Worm (Caenorhabditis elegans) whole organism, late embryonic: ENCODE data around the gene F39G3.5.

Experiments
- C08G9.2 ChIP-seq: sonication (generic microtip); optimal IDR thresholded peaks from 2 replicates; lab custom pipeline; 2016; ENCODE audit warnings: mild to moderate bottlenecking, missing genetic modification characterization, moderate library complexity, missing compliant biosample characterization
- C38D4.7 ChIP-seq: fragments of 200-800 bp; sonication (Bioruptor generic); optimal IDR thresholded peaks from 2 replicates; lab custom pipeline; 2018; ENCODE audit warnings: mild to moderate bottlenecking, missing genetic modification characterization, moderate library complexity, missing compliant biosample characterization
- F13H6.1 ChIP-seq: sonication (generic microtip); optimal IDR thresholded peaks from 2 replicates; lab custom pipeline; 2016; ENCODE audit warnings: missing genetic modification characterization, missing compliant biosample characterization
- K02D7.2 ChIP-seq: sonication (generic microtip); optimal IDR thresholded peaks from 2 replicates; lab custom pipeline; 2017; ENCODE audit warnings: mild to moderate bottlenecking, missing genetic modification characterization, missing compliant biosample characterization
- K09A11.1 ChIP-seq: sonication (generic microtip); optimal IDR thresholded peaks from 2 replicates; lab custom pipeline; 2017; ENCODE audit warnings: antibody characterized with exemption, mild to moderate bottlenecking, missing genetic modification characterization, missing compliant biosample characterization; ENCODE audit not compliant: insufficient read depth
- Y22D7AL.16 ChIP-seq: sonication (generic microtip); optimal IDR thresholded peaks from 2 replicates; lab custom pipeline; 2016; ENCODE audit warnings: missing genetic modification characterization, missing compliant biosample characterization
- ceh-14 ChIP-seq: sonication (generic microtip); optimal IDR thresholded peaks from 2 replicates; lab custom pipeline; 2016; ENCODE audit warnings: missing genotype, missing genetic modification characterization, missing compliant biosample characterization
- ceh-18 ChIP-seq: sonication (generic microtip); optimal IDR thresholded peaks from 2 replicates; lab custom pipeline; 2016; ENCODE audit warnings: missing genetic modification characterization, missing compliant biosample characterization
- ceh-19 ChIP-seq: fragments of 200-800 bp; sonication (Bioruptor generic); optimal IDR thresholded peaks from 2 replicates; lab custom pipeline; 2018; ENCODE audit warnings: mild to moderate bottlenecking, missing genetic modification characterization, missing compliant biosample characterization
- ceh-2 ChIP-seq: sonication (generic microtip); optimal IDR thresholded peaks from 2 replicates; lab custom pipeline; 2016; ENCODE audit warnings: missing genotype, missing genetic modification characterization, missing compliant biosample characterization
- ceh-22 ChIP-seq: sonication (generic microtip); optimal IDR thresholded peaks from 2 replicates; lab custom pipeline; 2017; ENCODE audit warnings: missing biosample characterization, missing genetic modification characterization
- ceh-24 ChIP-seq: sonication (generic microtip); optimal IDR thresholded peaks from 2 replicates; lab custom pipeline; 2016; ENCODE audit warnings: mild to moderate bottlenecking, missing genetic modification characterization, missing compliant biosample characterization
- ceh-30 ChIP-seq: fragments of 150-350 bp; optimal IDR thresholded peaks from 2 replicates; lab custom pipeline; 2014; ENCODE audit warnings: missing biosample characterization, missing genetic modification characterization
- ceh-34 ChIP-seq: sonication (generic microtip); optimal IDR thresholded peaks from 2 replicates; lab custom pipeline; 2016; ENCODE audit warnings: mild to moderate bottlenecking, missing genetic modification characterization, missing compliant biosample characterization
- ceh-45 ChIP-seq: fragments of 200-800 bp; sonication (Bioruptor generic); IDR thresholded peaks from 2 replicates; pipeline ENCODE4 v1.3.6; 2022; ENCODE audit warnings: missing genetic modification reagents, missing genetic modification characterization, missing compliant biosample characterization
- ceh-6 ChIP-seq: fragments of 200-800 bp; sonication (Bioruptor generic); optimal IDR thresholded peaks from 2 replicates; lab custom pipeline; 2018; ENCODE audit warnings: mild to moderate bottlenecking, missing genetic modification characterization, missing compliant biosample characterization
- ceh-9 ChIP-seq: sonication (generic microtip); optimal IDR thresholded peaks from 2 replicates; lab custom pipeline; 2016; ENCODE audit warnings: mild to moderate bottlenecking, missing genetic modification characterization, inconsistent platforms, missing compliant biosample characterization
- dmd-4 ChIP-seq: sonication (generic microtip); optimal IDR thresholded peaks from 2 replicates; lab custom pipeline; 2016; ENCODE audit warnings: borderline replicate concordance, missing genetic modification characterization, missing compliant biosample characterization
- dve-1 ChIP-seq: sonication (generic microtip); optimal IDR thresholded peaks from 2 replicates; lab custom pipeline; 2017; ENCODE audit warnings: antibody characterized with exemption, mild to moderate bottlenecking, missing genetic modification characterization, missing compliant biosample characterization
- elt-2 ChIP-seq: sonication (generic microtip); optimal IDR thresholded peaks from 2 replicates; lab custom pipeline; 2016; ENCODE audit warnings: missing genetic modification reagents, missing genetic modification characterization, missing compliant biosample characterization
- eyg-1 ChIP-seq: sonication (generic microtip); optimal IDR thresholded peaks from 2 replicates; lab custom pipeline; 2016; ENCODE audit warnings: missing genotype, missing genetic modification characterization, missing compliant biosample characterization
- fkh-6 ChIP-seq: sonication (generic microtip); optimal IDR thresholded peaks from 2 replicates; lab custom pipeline; 2016; ENCODE audit warnings: missing genetic modification characterization, missing compliant biosample characterization
- hlh-15 ChIP-seq: sonication (generic microtip); optimal IDR thresholded peaks from 2 replicates; lab custom pipeline; 2016; ENCODE audit warnings: missing genetic modification characterization, missing compliant biosample characterization
- hlh-8 ChIP-seq: sonication (generic microtip); optimal IDR thresholded peaks from 2 replicates; lab custom pipeline; 2016; ENCODE audit warnings: missing genotype, missing genetic modification characterization, missing compliant biosample characterization
- lin-11 ChIP-seq: fragments of 200-800 bp; sonication (Bioruptor generic); optimal IDR thresholded peaks from 2 replicates; lab custom pipeline; 2018; ENCODE audit warnings: mild to moderate bottlenecking, missing genetic modification characterization, missing compliant biosample characterization
- madf-2 ChIP-seq: sonication (generic microtip); optimal IDR thresholded peaks from 2 replicates; lab custom pipeline; 2017; ENCODE audit warnings: missing genetic modification characterization, missing compliant biosample characterization
- mec-3 ChIP-seq: sonication (generic microtip); optimal IDR thresholded peaks from 2 replicates; lab custom pipeline; 2016; ENCODE audit warnings: borderline replicate concordance, missing genetic modification characterization, missing compliant biosample characterization
- nfya-1 ChIP-seq: sonication (generic microtip); optimal IDR thresholded peaks from 2 replicates; lab custom pipeline; 2017; ENCODE audit warnings: missing genetic modification characterization, mild to moderate bottlenecking, missing compliant biosample characterization, antibody characterized with exemption, moderate library complexity
- nhr-11 ChIP-seq: fragments of 150-350 bp; optimal IDR thresholded peaks from 2 replicates; lab custom pipeline; 2014; ENCODE audit warnings: missing biosample characterization, missing genetic modification characterization
- npax-4 ChIP-seq: sonication (generic microtip); optimal IDR thresholded peaks from 2 replicates; lab custom pipeline; 2016; ENCODE audit warnings: missing genetic modification characterization, missing compliant biosample characterization
- odd-2 ChIP-seq: sonication (generic microtip); optimal IDR thresholded peaks from 2 replicates; lab custom pipeline; 2017; ENCODE audit warnings: antibody characterized with exemption, mild to moderate bottlenecking, missing genetic modification characterization, missing compliant biosample characterization
- pat-9 ChIP-seq: fragments of 200-800 bp; sonication (Bioruptor generic); optimal IDR thresholded peaks from 2 replicates; lab custom pipeline; 2018; ENCODE audit warnings: mild to moderate bottlenecking, missing genetic modification characterization, moderate library complexity, missing compliant biosample characterization
- pax-1 ChIP-seq: fragments of 150-350 bp; optimal IDR thresholded peaks from 2 replicates; lab custom pipeline; 2014; ENCODE audit warnings: missing biosample characterization, missing genetic modification characterization
- pha-2 ChIP-seq: sonication (generic microtip); optimal IDR thresholded peaks from 2 replicates; lab custom pipeline; 2017; ENCODE audit warnings: mild to moderate bottlenecking, missing genetic modification characterization, missing compliant biosample characterization
- pha-4 ChIP-seq: fragments of 150-350 bp; optimal IDR thresholded peaks from 2 replicates; lab custom pipeline; 2018; ENCODE audit warnings: missing biosample characterization, missing genetic modification reagents, missing genetic modification characterization
- pqm-1 ChIP-seq: sonication (generic microtip); optimal IDR thresholded peaks from 2 replicates; lab custom pipeline; 2016; ENCODE audit warnings: missing genetic modification characterization, missing compliant biosample characterization
- pros-1 ChIP-seq: fragments of 150-350 bp; optimal IDR thresholded peaks from 2 replicates; lab custom pipeline; 2014; ENCODE audit warnings: missing biosample characterization, missing genetic modification reagents, missing genetic modification characterization
- ref-2 ChIP-seq: sonication (generic microtip); optimal IDR thresholded peaks from 2 replicates; lab custom pipeline; 2016; ENCODE audit warnings: missing genetic modification characterization, missing compliant biosample characterization
- sdc-2 ChIP-seq: sonication (generic microtip); optimal IDR thresholded peaks from 2 replicates; lab custom pipeline; 2016; ENCODE audit warnings: missing genotype, missing genetic modification characterization, missing compliant biosample characterization
- sox-2 ChIP-seq: fragments of 200-800 bp; sonication (Bioruptor generic); IDR thresholded peaks from 2 replicates; pipeline ENCODE4 v1.3.6; 2022; ENCODE audit warnings: missing genetic modification reagents, missing genetic modification characterization, missing compliant biosample characterization
- sox-4 ChIP-seq: sonication (generic microtip); optimal IDR thresholded peaks from 2 replicates; lab custom pipeline; 2017; ENCODE audit warnings: mild to moderate bottlenecking, missing genetic modification characterization, inconsistent platforms, missing compliant biosample characterization
- tbx-2 ChIP-seq: sonication (generic microtip); optimal IDR thresholded peaks from 2 replicates; lab custom pipeline; 2016; ENCODE audit warnings: missing genetic modification characterization, missing compliant biosample characterization
- tbx-7 ChIP-seq: sonication (generic microtip); optimal IDR thresholded peaks from 2 replicates; lab custom pipeline; 2016; ENCODE audit warnings: missing genotype, missing genetic modification characterization, missing compliant biosample characterization
- ttx-3 ChIP-seq: sonication (generic microtip); optimal IDR thresholded peaks from 2 replicates; lab custom pipeline; 2016; ENCODE audit warnings: missing genetic modification reagents, missing genetic modification characterization, missing compliant biosample characterization
- unc-3 ChIP-seq, 2 experiments: fragments of 200-800 bp in 1 of 2; sonication (Bioruptor generic) in 1 of 2; sonication (generic microtip) in 1 of 2; conservative IDR thresholded peaks in 1 of 2; optimal IDR thresholded peaks in 1 of 2; 2 replicates each; pipeline versions ENCODE4 v1.3.6 to Lab custom; 2016 to 2022; ENCODE audit warnings: missing compliant biosample characterization in 2 of 2, missing genetic modification characterization in 2 of 2, missing genetic modification reagents in 1 of 2
- unc-42 ChIP-seq: sonication (generic microtip); optimal IDR thresholded peaks from 2 replicates; lab custom pipeline; 2016; ENCODE audit warnings: missing genotype, missing genetic modification characterization, missing compliant biosample characterization
- zip-5 ChIP-seq: sonication (generic microtip); optimal IDR thresholded peaks from 2 replicates; lab custom pipeline; 2016; ENCODE audit warnings: missing genetic modification characterization, missing compliant biosample characterization

F39G3.5 gene

ce11 chrV:4730075-4730474 is 7.7 kb downstream of the F39G3.5 start, which contains the start of gene tig-2:
Gene tig-2 (minus strand): TSS chrV:4730161.
- peak; percentile 8 for TF ChIP-seq tbx-2 (tag; lab: Kevin White, UChicago)
- TF ChIP-seq ceh-45 (GFP tag; lab: Robert Waterston, UW), result no peak
- TF ChIP-seq nfya-1, result peak; percentile 23
- TF ChIP-seq ceh-18 (tag; lab: Kevin White, UChicago), result peak; percentile 48

- peak; percentile 91 for TF ChIP-seq ttx-3 (tag; lab: Kevin White, UChicago)
- peak; percentile 88 for TF ChIP-seq sox-4 (tag; lab: Kevin White, UChicago)
- peak; percentile 89 for TF ChIP-seq hlh-8 (tag; lab: Kevin White, UChicago)
- peak; percentile 68 for TF ChIP-seq ceh-45 (GFP tag; lab: Robert Waterston, UW)
- TF ChIP-seq unc-3 (GFP tag; conservative IDR thresholded peaks at IDR 0.05; lab: Robert Waterston, UW), result no peak; the same call in 1 of the 2 replicates
- peak; percentile 87 for TF ChIP-seq unc-3 (tag; optimal IDR thresholded peaks at IDR 0.05; lab: Kevin White, UChicago)
- TF ChIP-seq pha-2 (tag; lab: Kevin White, UChicago), result peak; percentile 88
- TF ChIP-seq F13H6.1 (tag; lab: Kevin White, UChicago), result peak; percentile 74
- TF ChIP-seq sdc-2 (tag; lab: Kevin White, UChicago), result peak; percentile 67
- peak; percentile 88 for TF ChIP-seq ceh-19 (GFP tag; lab: Kevin White, UChicago)
- peak; percentile 58 for TF ChIP-seq ceh-18 (tag; lab: Kevin White, UChicago)
- TF ChIP-seq unc-42 (tag; lab: Kevin White, UChicago), result peak; percentile 92
- peak; percentile 78 for TF ChIP-seq lin-11 (tag; lab: Kevin White, UChicago)
- TF ChIP-seq dmd-4, result peak; percentile 70
- peak; percentile 86 for TF ChIP-seq ceh-34 (tag; lab: Kevin White, UChicago)
- peak; percentile 91 for TF ChIP-seq ceh-2 (tag; lab: Kevin White, UChicago)
- peak; percentile 71 for TF ChIP-seq ref-2 (tag; lab: Kevin White, UChicago)
- peak; percentile 54 for TF ChIP-seq Y22D7AL.16 (tag; lab: Kevin White, UChicago)
- peak; percentile 89 for TF ChIP-seq nfya-1
- TF ChIP-seq zip-5 (tag; lab: Kevin White, UChicago), result peak; percentile 86
- TF ChIP-seq elt-2, result peak; percentile 95
- peak; percentile 83 for TF ChIP-seq C38D4.7 (GFP tag; lab: Kevin White, UChicago)
- no peak for TF ChIP-seq pha-4 (tag; lab: Kevin White, UChicago)
- TF ChIP-seq tbx-2 (tag; lab: Kevin White, UChicago), result peak; percentile 89
- peak; percentile 26 for TF ChIP-seq ceh-30 (tag; lab: Kevin White, UChicago)
- TF ChIP-seq pat-9, result peak; percentile 55
- TF ChIP-seq hlh-15 (tag; lab: Kevin White, UChicago), result peak; percentile 79
- peak; percentile 80 for TF ChIP-seq K09A11.1 (tag; lab: Kevin White, UChicago)
- peak; percentile 63 for TF ChIP-seq ceh-6 (GFP tag; lab: Kevin White, UChicago)
- no peak for TF ChIP-seq pros-1 (tag; lab: Kevin White, UChicago)
- TF ChIP-seq dve-1, result no peak
- peak; percentile 86 for TF ChIP-seq madf-2 (tag; lab: Kevin White, UChicago)
- peak; percentile 54 for TF ChIP-seq tbx-7
- TF ChIP-seq K02D7.2, result peak; percentile 83
- TF ChIP-seq ceh-22, result no peak
- TF ChIP-seq ceh-9 (tag; lab: Kevin White, UChicago), result no peak
- TF ChIP-seq eyg-1 (tag; lab: Kevin White, UChicago), result peak; percentile 75
- peak; percentile 80 for TF ChIP-seq npax-4 (tag; lab: Kevin White, UChicago)
- TF ChIP-seq sox-2 (GFP tag; lab: Robert Waterston, UW), result peak; percentile 82
- TF ChIP-seq ceh-14 (tag; lab: Kevin White, UChicago), result peak; percentile 97
- peak; percentile 65 for TF ChIP-seq ceh-24 (tag; lab: Kevin White, UChicago)
- peak; percentile 90 for TF ChIP-seq odd-2 (tag; lab: Kevin White, UChicago)
- peak; percentile 83 for TF ChIP-seq fkh-6 (tag; lab: Kevin White, UChicago)
- TF ChIP-seq pqm-1 (tag; lab: Kevin White, UChicago), result no peak
- TF ChIP-seq C08G9.2 (tag; lab: Kevin White, UChicago), result peak; percentile 68
- peak; percentile 25 for TF ChIP-seq pax-1 (tag; lab: Kevin White, UChicago)
- no peak for TF ChIP-seq nhr-11
- no peak for TF ChIP-seq mec-3
Observed at ce11 chrV:4731154-4731961, 8.9 kb downstream of the F39G3.5 start, which contains the start of gene F39G3.3. Gene F39G3.3 (plus strand): TSS chrV:4731911.
